Worm (Caenorhabditis elegans) whole organism, young adult: ENCODE results near the gene Y64G10A.2.

Experiments used
- F10E7.11 ChIP-seq: sonication (generic microtip); optimal IDR thresholded peaks from 2 replicates; lab custom pipeline; 2017; ENCODE audit warnings: mild to moderate bottlenecking, missing genetic modification characterization, moderate library complexity, missing compliant biosample characterization
- F39B2.1 ChIP-seq: fragments of 200-800 bp; sonication (Bioruptor generic); IDR thresholded peaks from 2 replicates; pipeline ENCODE4 v1.3.6; 2022; ENCODE audit warnings: missing genetic modification reagents, missing genetic modification characterization, missing compliant biosample characterization
- F52B5.7 ChIP-seq: sonication (generic microtip); optimal IDR thresholded peaks from 2 replicates; lab custom pipeline; 2016; ENCODE audit warnings: mild to moderate bottlenecking, missing genetic modification characterization, missing compliant biosample characterization
- K12H6.12 ChIP-seq: fragments of 200-800 bp; sonication (Bioruptor generic); optimal IDR thresholded peaks from 2 replicates; lab custom pipeline; 2018; ENCODE audit warnings: mild to moderate bottlenecking, missing genetic modification characterization, missing compliant biosample characterization
- Y53F4B.3 ChIP-seq: fragments of 200-800 bp; sonication (Bioruptor generic); IDR thresholded peaks from 2 replicates; pipeline ENCODE4 v1.3.6; 2022; ENCODE audit warnings: missing genetic modification reagents, missing genetic modification characterization, missing compliant biosample characterization
- Y67H2A.10 ChIP-seq: fragments of 200-800 bp; sonication (Bioruptor generic); conservative IDR thresholded peaks from 2 replicates; pipeline ENCODE4 v1.3.6; 2022; ENCODE audit warnings: missing genetic modification reagents, missing genetic modification characterization, missing compliant biosample characterization
- ama-1 ChIP-seq, 3 experiments: fragments of 150-350 bp in 1 of 3; sonication (generic microtip) in 2 of 3; optimal IDR thresholded peaks; 2 replicates each; lab custom pipeline; 2014 to 2018; ENCODE audit warnings: missing biosample characterization in 2 of 3, missing genetic modification characterization in 2 of 3, missing genetic modification reagents in 2 of 3
- attf-5 ChIP-seq: fragments of 200-800 bp; sonication (Bioruptor generic); optimal IDR thresholded peaks from 2 replicates; lab custom pipeline; 2018; ENCODE audit warnings: mild to moderate bottlenecking, missing genetic modification characterization, missing compliant biosample characterization
- attf-6 ChIP-seq: fragments of 200-800 bp; sonication (Bioruptor generic); IDR thresholded peaks from 2 replicates; pipeline ENCODE4 v1.3.6; 2022; ENCODE audit warnings: missing genetic modification reagents, missing genetic modification characterization, missing compliant biosample characterization
- cebp-1 ChIP-seq, 2 experiments: fragments of 200-800 bp in 1 of 2; sonication (Bioruptor generic) in 1 of 2; sonication (generic microtip) in 1 of 2; IDR thresholded peaks in 1 of 2; optimal IDR thresholded peaks in 1 of 2; 2 replicates each; pipeline versions ENCODE4 v1.3.6 to Lab custom; 2017 to 2022; ENCODE audit warnings: missing compliant biosample characterization in 2 of 2, missing genetic modification characterization in 2 of 2, mild to moderate bottlenecking in 1 of 2, missing genetic modification reagents in 1 of 2, moderate library complexity in 1 of 2
- ceh-100 ChIP-seq: fragments of 200-800 bp; sonication (Bioruptor generic); IDR thresholded peaks from 2 replicates; pipeline ENCODE4 v1.3.6; 2022; ENCODE audit warnings: missing genetic modification reagents, missing genetic modification characterization, missing compliant biosample characterization
- ceh-40 ChIP-seq: fragments of 200-800 bp; sonication (Bioruptor generic); IDR thresholded peaks from 2 replicates; pipeline ENCODE4 v1.3.6; 2022; ENCODE audit warnings: missing genetic modification characterization, missing compliant biosample characterization
- ceh-79 ChIP-seq: sonication (generic microtip); optimal IDR thresholded peaks from 2 replicates; lab custom pipeline; 2017; ENCODE audit warnings: mild to moderate bottlenecking, missing genetic modification characterization, missing compliant biosample characterization
- dox-1 ChIP-seq: fragments of 200-800 bp; sonication (Bioruptor generic); IDR thresholded peaks from 2 replicates; pipeline ENCODE4 v1.3.6; 2022; ENCODE audit warnings: missing genetic modification reagents, missing genetic modification characterization, missing compliant biosample characterization
- ekl-4 ChIP-seq: fragments of 200-800 bp; sonication (Bioruptor generic); IDR thresholded peaks from 2 replicates; pipeline ENCODE4 v1.3.6; 2022; ENCODE audit warnings: missing genetic modification reagents, missing genetic modification characterization, missing compliant biosample characterization
- hrde-1 ChIP-seq: sonication (generic microtip); optimal IDR thresholded peaks from 2 replicates; lab custom pipeline; 2016; ENCODE audit warnings: missing genetic modification characterization, mild to moderate bottlenecking, missing compliant biosample characterization, moderate library complexity, missing genotype, missing genetic modification reagents, borderline replicate concordance
- let-526 ChIP-seq: fragments of 200-800 bp; sonication (Bioruptor generic); IDR thresholded peaks from 2 replicates; pipeline ENCODE4 v1.3.6; 2022; ENCODE audit warnings: missing genetic modification reagents, missing genetic modification characterization, missing compliant biosample characterization
- lsy-27 ChIP-seq: sonication (generic microtip); optimal IDR thresholded peaks from 2 replicates; lab custom pipeline; 2017; ENCODE audit warnings: missing genetic modification characterization, mild to moderate bottlenecking, missing compliant biosample characterization, antibody characterized with exemption, missing genotype, borderline replicate concordance; ENCODE audit not compliant: insufficient read depth
- madf-3 ChIP-seq: fragments of 200-800 bp; sonication (Bioruptor generic); IDR thresholded peaks from 2 replicates; pipeline ENCODE4 v1.3.6; 2022; ENCODE audit warnings: missing genetic modification reagents, missing genetic modification characterization, missing compliant biosample characterization
- mcd-1 ChIP-seq: fragments of 200-800 bp; sonication (Bioruptor generic); IDR thresholded peaks from 2 replicates; pipeline ENCODE4 v1.3.6; 2022; ENCODE audit warnings: missing genetic modification reagents, missing genetic modification characterization, missing compliant biosample characterization
- nhr-120 ChIP-seq: fragments of 200-800 bp; sonication (Bioruptor generic); IDR thresholded peaks from 2 replicates; pipeline ENCODE4 v1.3.6; 2022; ENCODE audit warnings: missing genetic modification characterization, missing compliant biosample characterization
- nhr-179 ChIP-seq: sonication (generic microtip); optimal IDR thresholded peaks from 2 replicates; lab custom pipeline; 2016; ENCODE audit warnings: mild to moderate bottlenecking, missing genetic modification characterization, missing compliant biosample characterization
- nhr-80 ChIP-seq: sonication (generic microtip); optimal IDR thresholded peaks from 2 replicates; lab custom pipeline; 2016; ENCODE audit warnings: missing genetic modification characterization, missing compliant biosample characterization
- pbrm-1 ChIP-seq: fragments of 200-800 bp; sonication (Bioruptor generic); IDR thresholded peaks from 2 replicates; pipeline ENCODE4 v1.3.6; 2022; ENCODE audit warnings: missing genetic modification reagents, missing genetic modification characterization, missing compliant biosample characterization
- rpc-1 ChIP-seq, 2 experiments: fragments of 150-350 bp in 1 of 2; sonication (generic microtip) in 1 of 2; optimal IDR thresholded peaks; 2 replicates each; lab custom pipeline; 2014 to 2018; ENCODE audit warnings: missing biosample characterization in 1 of 2, missing genetic modification characterization in 1 of 2, missing genetic modification reagents in 1 of 2, missing genotype in 1 of 2
- snpc-4 ChIP-seq, 5 experiments: fragments of 150-350 bp in 1 of 5; sonication (generic microtip) in 4 of 5; optimal IDR thresholded peaks; 2 replicates each; lab custom pipeline; 2014 to 2018; ENCODE audit warnings: missing genetic modification characterization in 5 of 5, missing biosample characterization in 3 of 5, antibody characterized with exemption in 2 of 5, mild to moderate bottlenecking in 2 of 5, missing compliant biosample characterization in 2 of 5, missing genotype in 2 of 5, moderate library complexity in 2 of 5, missing genetic modification reagents in 1 of 5
- ztf-26 ChIP-seq: sonication (generic microtip); optimal IDR thresholded peaks from 2 replicates; lab custom pipeline; 2017; ENCODE audit warnings: missing genetic modification characterization, missing compliant biosample characterization
- ztf-28 ChIP-seq: fragments of 200-800 bp; sonication (Bioruptor generic); IDR thresholded peaks from 2 replicates; pipeline ENCODE4 v1.3.6; 2022; ENCODE audit warnings: missing genetic modification reagents, missing genetic modification characterization, missing compliant biosample characterization
- ztf-3 ChIP-seq: fragments of 200-800 bp; sonication (Bioruptor generic); optimal IDR thresholded peaks from 2 replicates; lab custom pipeline; 2018; ENCODE audit warnings: mild to moderate bottlenecking, missing genetic modification characterization, missing compliant biosample characterization

Y64G10A.2 gene

ce11 chrIV:14259197-14259596 is 14.9 kb upstream of the Y64G10A.2 start:
- TF ChIP-seq madf-3 (GFP tag; lab: Robert Waterston, UW) (no peak), ekl-4 (GFP tag; lab: Robert Waterston, UW) (no peak), Y53F4B.3 (GFP tag; lab: Robert Waterston, UW) (no peak), let-526 (GFP tag; lab: Robert Waterston, UW) (no peak), snpc-4 (GFP tag; optimal IDR thresholded peaks at IDR 0.05; lab: Kevin White, UChicago) (no peak), snpc-4 (tag; optimal IDR thresholded peaks at IDR 0.05; lab: Kevin White, UChicago) (peak in 1 of 4 experiments; percentile 22), nhr-80 (tag; lab: Kevin White, UChicago) (no peak), K12H6.12 (no peak), ztf-3 (GFP tag; lab: Kevin White, UChicago) (no peak)

- TF ChIP-seq attf-6 (peak; percentile 65; the same call in 1 of the 2 replicates), ceh-100 (no peak), dox-1 (GFP tag; lab: Robert Waterston, UW) (no peak), snpc-4 (GFP tag; optimal IDR thresholded peaks at IDR 0.05; lab: Kevin White, UChicago) (no peak), snpc-4 (tag; optimal IDR thresholded peaks at IDR 0.05; lab: Kevin White, UChicago) (peak in 2 of 4 experiments; percentile 22 to 66)
- TF ChIP-seq, all 124 proteins: peak for 2
Observed at ce11 chrIV:14257528-14257927, 13.3 kb upstream of the Y64G10A.2 start.

ce11 chrIV:14255605-14256004 is 11.3 kb upstream of the Y64G10A.2 start:
- TF ChIP-seq F10E7.11 (tag; lab: Kevin White, UChicago) = no peak
- no peak for TF ChIP-seq nhr-120
- TF ChIP-seq F52B5.7 (tag; lab: Kevin White, UChicago) = no peak
- TF ChIP-seq ztf-28 = no peak

ce11 chrIV:14250113-14250512 is 5.9 kb upstream of the Y64G10A.2 start, which contains the start of gene srab-24:
Gene srab-24 (minus strand): TSS chrIV:14250213.
- no peak for TF ChIP-seq F39B2.1
- no peak for TF ChIP-seq cebp-1 (GFP tag; IDR thresholded peaks at IDR 0.05; lab: Robert Waterston, UW)
- no peak for TF ChIP-seq cebp-1 (tag; optimal IDR thresholded peaks at IDR 0.05; lab: Kevin White, UChicago)
- no peak for TF ChIP-seq rpc-1 (optimal IDR thresholded peaks at IDR 0.05; lab: Kevin White, UChicago)
- TF ChIP-seq rpc-1 (tag; optimal IDR thresholded peaks at IDR 0.05; lab: Kevin White, UChicago) = no peak
- TF ChIP-seq pbrm-1 (GFP tag; lab: Robert Waterston, UW) = no peak
- TF ChIP-seq mcd-1 = no peak
- no peak for TF ChIP-seq lsy-27 (tag; lab: Kevin White, UChicago)
- no peak for TF ChIP-seq nhr-179 (tag; lab: Kevin White, UChicago)
- TF ChIP-seq ceh-40 (GFP tag; lab: Robert Waterston, UW) = no peak
- TF ChIP-seq Y67H2A.10 (GFP tag; lab: Robert Waterston, UW) = no peak
- no peak for TF ChIP-seq ama-1 (optimal IDR thresholded peaks at IDR 0.05; lab: Kevin White, UChicago)
- no peak for TF ChIP-seq ama-1 (GFP tag; optimal IDR thresholded peaks at IDR 0.05; lab: Kevin White, UChicago)
- TF ChIP-seq ztf-26 (tag; lab: Kevin White, UChicago) = no peak
- TF ChIP-seq ceh-79 (tag; lab: Kevin White, UChicago) = no peak

ce11 chrIV:14249447-14249846 is 5.2 kb upstream of the Y64G10A.2 start:
- TF ChIP-seq attf-5 (GFP tag; lab: Kevin White, UChicago) (no peak), lsy-27 (tag; lab: Kevin White, UChicago) (no peak), Y53F4B.3 (GFP tag; lab: Robert Waterston, UW) (no peak), hrde-1 (no peak)
